Fruit fly (Drosophila melanogaster): ENCODE data around the gene CG5050.

DNA sequence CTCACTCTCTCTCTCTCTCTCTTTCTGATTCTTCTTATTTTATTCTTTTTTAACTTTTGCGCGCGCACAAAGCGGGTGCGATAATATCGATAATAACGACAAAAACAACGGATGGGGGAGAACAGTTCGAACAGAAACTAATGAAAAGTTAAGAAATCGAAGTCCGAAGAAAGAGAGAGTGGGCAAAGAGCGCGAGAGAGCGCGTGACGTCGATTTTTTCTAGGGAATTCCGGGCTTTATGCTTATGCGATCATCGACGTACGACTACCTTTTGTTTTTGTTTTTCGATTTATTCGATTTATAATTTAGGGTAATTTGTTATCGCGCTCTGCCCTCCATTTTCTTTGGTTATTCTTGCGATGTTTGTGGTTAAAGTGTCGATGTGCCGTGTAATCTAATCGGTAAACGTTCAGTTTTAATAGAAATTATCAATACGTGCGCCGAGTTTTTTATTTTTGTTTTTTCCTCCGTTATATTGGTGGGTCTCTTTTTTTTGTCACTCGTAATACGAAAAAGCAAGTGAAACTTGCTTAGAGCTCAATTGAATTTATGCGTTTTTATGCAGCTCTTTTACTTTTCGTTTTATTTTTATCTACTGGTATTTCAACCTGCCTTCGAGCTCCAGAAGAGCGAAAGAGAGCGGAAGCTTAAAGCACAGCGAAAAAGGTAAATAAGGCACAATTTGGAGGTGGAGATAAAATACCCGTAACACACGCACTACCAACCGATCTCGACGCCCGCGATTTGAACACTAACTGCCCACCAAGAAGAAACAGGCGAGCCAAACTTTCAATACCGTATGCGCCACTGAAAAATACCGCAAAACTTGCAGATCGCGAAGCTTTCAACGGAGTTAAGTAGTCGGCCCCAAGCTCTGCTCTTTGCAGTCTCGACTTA is 2.9 kb upstream of the CG5050 start, which contains the start of gene dl:
- TF ChIP-seq CG8478 (optimal IDR thresholded peaks at IDR 0.05) (no peak), EcR (GFP tag; optimal IDR thresholded peaks at IDR 0.05) (no peak), pan (optimal IDR thresholded peaks at IDR 0.05) (peak; percentile 67), psq (optimal IDR thresholded peaks at IDR 0.05) (no peak)
